Fruit fly (Drosophila melanogaster): ENCODE results near the gene CG43394.

CG43394 gene

dm6 chr2L:8204996-8205567 is 59.5 kb downstream of the CG43394 start, which contains the start of gene SLC5A11 (continued):
- peak; percentile 96 for TF ChIP-seq Usf (GFP tag; optimal IDR thresholded peaks at IDR 0.05)
- TF ChIP-seq CG31388 (GFP tag; optimal IDR thresholded peaks at IDR 0.05), result peak; percentile 99
- TF ChIP-seq ash1 (GFP tag; optimal IDR thresholded peaks at IDR 0.05), result peak; percentile 68
- peak; percentile 99 for TF ChIP-seq Ssrp (tag; optimal IDR thresholded peaks at IDR 0.05)
- TF ChIP-seq danr (GFP tag; IDR thresholded peaks at IDR 0.05), result peak; percentile 99
- no peak for TF ChIP-seq Dfd (GFP tag; optimal IDR thresholded peaks at IDR 0.05)
- TF ChIP-seq CG13624 (GFP tag; optimal IDR thresholded peaks at IDR 0.05), result peak; percentile 99
- no peak for TF ChIP-seq zen2 (GFP tag; IDR thresholded peaks at IDR 0.05; ENCODE audit: partially characterized antibody)
- peak; percentile 99 for TF ChIP-seq CG9727 (GFP tag; optimal IDR thresholded peaks at IDR 0.05)
- peak; percentile 96 for TF ChIP-seq H15 (GFP tag; IDR thresholded peaks at IDR 0.05)
- TF ChIP-seq CG5180 (GFP tag; optimal IDR thresholded peaks at IDR 0.05), result peak; percentile 91
- peak; percentile 83 for TF ChIP-seq pros (GFP tag; optimal IDR thresholded peaks at IDR 0.05)
- TF ChIP-seq ci (GFP tag; IDR thresholded peaks at IDR 0.05), result peak; percentile 95
- no peak for TF ChIP-seq hkb (optimal IDR thresholded peaks at IDR 0.05)
- peak; percentile 92 for TF ChIP-seq hkb (GFP tag; IDR thresholded peaks at IDR 0.05)
- peak; percentile 82 for TF ChIP-seq CG31365 (tag; optimal IDR thresholded peaks at IDR 0.05)
- TF ChIP-seq BtbVII (GFP tag; optimal IDR thresholded peaks at IDR 0.05), result peak; percentile 97
- TF ChIP-seq eyg (GFP tag; optimal IDR thresholded peaks at IDR 0.05), result peak; percentile 96
- TF ChIP-seq Dref (GFP tag; IDR thresholded peaks at IDR 0.05), result peak; percentile 29
- peak; percentile 85 for TF ChIP-seq Jarid2 (GFP tag; optimal IDR thresholded peaks at IDR 0.05)
- peak; percentile 97 for TF ChIP-seq C15 (GFP tag; IDR thresholded peaks at IDR 0.05)
- TF ChIP-seq Nf-YC (tag; optimal IDR thresholded peaks at IDR 0.05), result peak; percentile 91
- peak; percentile 96 for TF ChIP-seq Ets97D (GFP tag; optimal IDR thresholded peaks at IDR 0.05)
- peak; percentile 99 for TF ChIP-seq lab (GFP tag; optimal IDR thresholded peaks at IDR 0.05)
- TF ChIP-seq E2f2 (GFP tag; IDR thresholded peaks at IDR 0.05), result peak; percentile 75
- peak; percentile 100 for TF ChIP-seq CG8924 (tag; optimal IDR thresholded peaks at IDR 0.05)
- TF ChIP-seq CG11723 (GFP tag; optimal IDR thresholded peaks at IDR 0.05), result peak; percentile 95
- peak; percentile 80 for TF ChIP-seq Adf1 (GFP tag; IDR thresholded peaks at IDR 0.05)
- TF ChIP-seq Hsf (GFP tag; optimal IDR thresholded peaks at IDR 0.05), result peak; percentile 65
- no peak for TF ChIP-seq sc (optimal IDR thresholded peaks at IDR 0.05)
- peak; percentile 88 for TF ChIP-seq sc (GFP tag; optimal IDR thresholded peaks at IDR 0.05)
- TF ChIP-seq tgo (GFP tag; IDR thresholded peaks at IDR 0.05), result peak; percentile 98
- TF ChIP-seq MTF-1 (GFP tag; optimal IDR thresholded peaks at IDR 0.05; ENCODE audit: borderline replicate concordance), result peak; percentile 63
- peak; percentile 97 for TF ChIP-seq pum (GFP tag; optimal IDR thresholded peaks at IDR 0.05)
- TF ChIP-seq Hand (GFP tag; optimal IDR thresholded peaks at IDR 0.05), result peak; percentile 97
- TF ChIP-seq cad (GFP tag; optimal IDR thresholded peaks at IDR 0.05), result no peak
- TF ChIP-seq chif (GFP tag; optimal IDR thresholded peaks at IDR 0.05), result peak; percentile 60 to 66
- peak; percentile 97 for TF ChIP-seq CG13424 (tag; optimal IDR thresholded peaks at IDR 0.05)
- TF ChIP-seq Opbp (GFP tag; IDR thresholded peaks at IDR 0.05; ENCODE audit: partially characterized antibody), result no peak; the same call in 2 of the 3 replicates
- peak; percentile 92 for TF ChIP-seq CG18619 (GFP tag; optimal IDR thresholded peaks at IDR 0.05)
- peak; percentile 99 for TF ChIP-seq Lim3 (GFP tag; IDR thresholded peaks at IDR 0.05)
- TF ChIP-seq jigr1 (GFP tag; IDR thresholded peaks at IDR 0.05), result peak; percentile 98
- peak; percentile 31 for TF ChIP-seq gfzf (GFP tag; optimal IDR thresholded peaks at IDR 0.05)
- TF ChIP-seq Stat92E (GFP tag; optimal IDR thresholded peaks at IDR 0.05), result peak in 1 of 3 experiments; percentile 98
- peak; percentile 97 for TF ChIP-seq E2f1 (GFP tag; IDR thresholded peaks at IDR 0.05)
- peak; percentile 99 for TF ChIP-seq CG18599 (GFP tag; optimal IDR thresholded peaks at IDR 0.05)
- peak; percentile 71 for TF ChIP-seq fd3F (GFP tag; optimal IDR thresholded peaks at IDR 0.05)
- TF ChIP-seq CG14050 (GFP tag; IDR thresholded peaks at IDR 0.05), result peak; percentile 85
- peak; percentile 93 for TF ChIP-seq CG8290 (GFP tag; optimal IDR thresholded peaks at IDR 0.05)
- peak in 1 of 2 experiments; percentile 57 for TF ChIP-seq CG8290 (tag; optimal IDR thresholded peaks at IDR 0.05)

Data from whole organism, embryonic.